Fruit fly (Drosophila melanogaster) whole organism, embryonic: Measurements from ENCODE around the gene CG13623.

ENCODE experiments used
- C15 ChIP-seq: fragments of 200-800 bp; sonication (Bioruptor generic); IDR thresholded peaks from 3 replicates; pipeline ENCODE4 v1.3.6; 2022; ENCODE audit warnings: missing biosample characterization, missing genetic modification characterization
- CG10267 ChIP-seq: fragments of 200-800 bp; sonication (Bioruptor generic); optimal IDR thresholded peaks from 2 replicates; lab custom pipeline; 2018; ENCODE audit warnings: missing biosample characterization, mild to moderate bottlenecking, missing genetic modification characterization, moderate library complexity
- CG10959 ChIP-seq: fragments of 200-800 bp; sonication (Bioruptor generic); IDR thresholded peaks from 2 replicates; pipeline ENCODE4 v1.3.6; 2022; ENCODE audit warnings: missing biosample characterization, missing genetic modification characterization
- CG11247 ChIP-seq: fragments of 200-800 bp; sonication (Bioruptor generic); IDR thresholded peaks from 2 replicates; pipeline ENCODE4 v1.3.6; 2022; ENCODE audit warnings: missing biosample characterization, missing genetic modification characterization
- CG11695 ChIP-seq: fragments of 200-800 bp; sonication (Bioruptor generic); IDR thresholded peaks from 3 replicates; pipeline ENCODE4 v1.3.6; 2022; ENCODE audit warnings: missing biosample characterization, missing genetic modification characterization
- CG14710 ChIP-seq: fragments of 200-800 bp; sonication (Bioruptor generic); optimal IDR thresholded peaks from 3 replicates; lab custom pipeline; 2019; ENCODE audit warnings: missing biosample characterization, mild to moderate bottlenecking, missing genetic modification characterization, moderate library complexity
- CG15514 ChIP-seq: fragments of 200-800 bp; sonication (Bioruptor generic); optimal IDR thresholded peaks from 3 replicates; lab custom pipeline; 2017; ENCODE audit warnings: missing biosample characterization, missing genetic modification characterization, mild to moderate bottlenecking, moderate library complexity, missing genetic modification reagents
- CG15696 ChIP-seq: fragments of 200-800 bp; sonication (Bioruptor generic); optimal IDR thresholded peaks from 2 replicates; lab custom pipeline; 2019; ENCODE audit warnings: missing biosample characterization, mild to moderate bottlenecking, missing genetic modification characterization, moderate library complexity
- CG17186 ChIP-seq: fragments of 200-800 bp; sonication (Bioruptor generic); optimal IDR thresholded peaks from 3 replicates; lab custom pipeline; 2017; ENCODE audit warnings: missing biosample characterization, missing genetic modification reagents, missing genetic modification characterization
- CG17359 ChIP-seq: fragments of 200-800 bp; sonication (Bioruptor generic); optimal IDR thresholded peaks from 3 replicates; lab custom pipeline; 2018; ENCODE audit warnings: missing biosample characterization, mild to moderate bottlenecking, missing genetic modification characterization, moderate library complexity
- CG3407 ChIP-seq: fragments of 200-800 bp; sonication (Bioruptor generic); optimal IDR thresholded peaks from 2 replicates; lab custom pipeline; 2018; ENCODE audit warnings: missing biosample characterization, mild to moderate bottlenecking, missing genetic modification characterization
- CG4854 ChIP-seq: fragments of 200-800 bp; sonication (Bioruptor generic); optimal IDR thresholded peaks from 2 replicates; lab custom pipeline; 2016; ENCODE audit warnings: missing biosample characterization, missing genetic modification characterization, inconsistent platforms
- CG5180 ChIP-seq: fragments of 200-800 bp; sonication (Bioruptor generic); optimal IDR thresholded peaks from 3 replicates; lab custom pipeline; 2017; ENCODE audit warnings: missing biosample characterization, missing genetic modification characterization, mild to moderate bottlenecking, moderate library complexity, missing genetic modification reagents
- CG6254 ChIP-seq: fragments of 200-800 bp; sonication (Bioruptor generic); optimal IDR thresholded peaks from 3 replicates; lab custom pipeline; 2017; ENCODE audit warnings: mild to moderate bottlenecking, missing biosample characterization, missing genetic modification reagents, missing genetic modification characterization
- CG6683 ChIP-seq: fragments of 200-800 bp; sonication (Bioruptor generic); optimal IDR thresholded peaks from 2 replicates; lab custom pipeline; 2017; ENCODE audit warnings: missing biosample characterization, mild to moderate bottlenecking, missing genetic modification characterization, missing genetic modification reagents
- CG7839 ChIP-seq: fragments of 200-800 bp; sonication (Bioruptor generic); optimal IDR thresholded peaks from 3 replicates; lab custom pipeline; 2018; ENCODE audit warnings: missing biosample characterization, mild to moderate bottlenecking, missing genetic modification characterization, moderate library complexity
- CG9797 ChIP-seq: fragments of 200-800 bp; sonication (Bioruptor generic); optimal IDR thresholded peaks from 3 replicates; lab custom pipeline; 2018; ENCODE audit warnings: missing biosample characterization, mild to moderate bottlenecking, missing genetic modification characterization
- E2f1 ChIP-seq: fragments of 200-800 bp; sonication (Bioruptor generic); IDR thresholded peaks from 2 replicates; pipeline ENCODE4 v1.3.6; 2022; ENCODE audit warnings: missing biosample characterization, missing genetic modification characterization
- Eip74EF ChIP-seq, 2 experiments: fragments of 200-800 bp in 1 of 2; fragments of >200 bp in 1 of 2; sonication (Bioruptor generic) in 1 of 2; optimal IDR thresholded peaks; 2 replicates each; lab custom pipeline; 2017 to 2019; ENCODE audit warnings: missing biosample characterization in 2 of 2, missing genetic modification characterization in 2 of 2, mild to moderate bottlenecking in 1 of 2, moderate library complexity in 1 of 2
- Hr39 ChIP-seq: fragments of >200 bp; optimal IDR thresholded peaks from 2 replicates; lab custom pipeline; 2017
- Hr51 ChIP-seq, 2 experiments: fragments of 200-800 bp; sonication (Bioruptor generic); optimal IDR thresholded peaks; 2 replicates in 1 of 2; 3 replicates in 1 of 2; lab custom pipeline; 2016 to 2018; ENCODE audit warnings: missing biosample characterization in 2 of 2, missing genetic modification characterization in 2 of 2, mild to moderate bottlenecking in 1 of 2, moderate library complexity in 1 of 2
- Mes4 ChIP-seq: fragments of 200-800 bp; sonication (Bioruptor generic); optimal IDR thresholded peaks from 2 replicates; lab custom pipeline; 2016; ENCODE audit warnings: missing biosample characterization, missing genetic modification characterization
- Mrtf ChIP-seq: fragments of 200-800 bp; sonication (Bioruptor generic); IDR thresholded peaks from 3 replicates; pipeline ENCODE4 v1.3.6; 2022; ENCODE audit warnings: missing biosample characterization, missing genetic modification characterization
- NK7.1 ChIP-seq: fragments of 200-800 bp; sonication (Bioruptor generic); optimal IDR thresholded peaks from 3 replicates; lab custom pipeline; 2016; ENCODE audit warnings: missing biosample characterization, missing genetic modification characterization
- PHDP ChIP-seq: fragments of 200-800 bp; sonication (Bioruptor generic); optimal IDR thresholded peaks from 3 replicates; lab custom pipeline; 2018; ENCODE audit warnings: missing biosample characterization, mild to moderate bottlenecking, missing genetic modification characterization, moderate library complexity
- Stat92E ChIP-seq, 3 experiments: fragments of >200 bp in 2 of 3; fragments of 200-800 bp in 1 of 3; sonication (Bioruptor generic) in 1 of 3; optimal IDR thresholded peaks; 2 replicates each; lab custom pipeline; 2017 to 2019; ENCODE audit warnings: missing biosample characterization in 3 of 3, missing genetic modification characterization in 3 of 3, mild to moderate bottlenecking in 1 of 3, moderate library complexity in 1 of 3
- Taf1 ChIP-seq: fragments of 200-800 bp; sonication (Bioruptor generic); IDR thresholded peaks from 2 replicates; pipeline ENCODE4 v1.3.6; 2022; ENCODE audit warnings: missing biosample characterization, missing genetic modification characterization
- bowl ChIP-seq: fragments of 200-800 bp; sonication (Bioruptor generic); IDR thresholded peaks from 2 replicates; pipeline ENCODE4 v1.3.6; 2022; ENCODE audit warnings: missing biosample characterization, missing genetic modification characterization
- cas ChIP-seq: fragments of 200-800 bp; sonication (Bioruptor generic); IDR thresholded peaks from 2 replicates; pipeline ENCODE4 v1.3.6; 2022; ENCODE audit warnings: missing biosample characterization, missing genetic modification characterization
- cg ChIP-seq: fragments of 200-800 bp; sonication (Bioruptor generic); optimal IDR thresholded peaks from 3 replicates; lab custom pipeline; 2019; ENCODE audit warnings: missing biosample characterization, mild to moderate bottlenecking, missing genetic modification characterization, moderate library complexity
- corto ChIP-seq: fragments of 200-800 bp; sonication (Bioruptor generic); optimal IDR thresholded peaks from 2 replicates; lab custom pipeline; 2016; ENCODE audit warnings: missing biosample characterization, mild to moderate bottlenecking, missing genetic modification characterization, moderate library complexity
- danr ChIP-seq: fragments of 200-800 bp; sonication (Bioruptor generic); IDR thresholded peaks from 2 replicates; pipeline ENCODE4 v1.3.6; 2022; ENCODE audit warnings: missing biosample characterization, missing genetic modification characterization
- dpn ChIP-seq, 2 experiments: fragments of 200-800 bp; sonication (Bioruptor generic); optimal IDR thresholded peaks; 3 replicates each; lab custom pipeline; 2016; ENCODE audit warnings: missing biosample characterization in 2 of 2, missing genetic modification characterization in 2 of 2
- fd102C ChIP-seq: fragments of 200-800 bp; sonication (Bioruptor generic); optimal IDR thresholded peaks from 2 replicates; lab custom pipeline; 2018; ENCODE audit warnings: missing biosample characterization, mild to moderate bottlenecking, missing genetic modification characterization, moderate library complexity
- fd64A ChIP-seq: fragments of 200-800 bp; sonication (Bioruptor generic); optimal IDR thresholded peaks from 3 replicates; lab custom pipeline; 2018; ENCODE audit warnings: missing biosample characterization, mild to moderate bottlenecking, missing genetic modification characterization
- hth ChIP-seq: fragments of >200 bp; optimal IDR thresholded peaks from 2 replicates; lab custom pipeline; 2017; ENCODE audit warnings: inconsistent platforms
- lab ChIP-seq: fragments of 200-800 bp; sonication (Bioruptor generic); optimal IDR thresholded peaks from 3 replicates; lab custom pipeline; 2017; ENCODE audit warnings: missing biosample characterization, missing genetic modification characterization, mild to moderate bottlenecking, moderate library complexity, missing genetic modification reagents
- lola ChIP-seq, 3 experiments: fragments of >200 bp in 2 of 3; fragments of 200-800 bp in 1 of 3; sonication (Bioruptor generic) in 1 of 3; optimal IDR thresholded peaks; 2 replicates each; lab custom pipeline; 2017 to 2019; ENCODE audit warnings: missing biosample characterization in 3 of 3, missing genetic modification characterization in 3 of 3, mild to moderate bottlenecking in 1 of 3, moderate library complexity in 1 of 3
- lov ChIP-seq, 2 experiments: fragments of 200-800 bp in 1 of 2; fragments of >200 bp in 1 of 2; sonication (Bioruptor generic) in 1 of 2; IDR thresholded peaks in 1 of 2; optimal IDR thresholded peaks in 1 of 2; 2 replicates in 1 of 2; 3 replicates in 1 of 2; pipeline versions ENCODE4 v1.3.6 to Lab custom; 2017 to 2022; ENCODE audit warnings: missing biosample characterization in 1 of 2, missing genetic modification characterization in 1 of 2
- nau ChIP-seq: fragments of 200-800 bp; sonication (Bioruptor generic); optimal IDR thresholded peaks from 3 replicates; lab custom pipeline; 2017; ENCODE audit warnings: missing biosample characterization, mild to moderate bottlenecking, missing genetic modification characterization, missing genetic modification reagents
- pita ChIP-seq: fragments of 200-800 bp; sonication (Bioruptor generic); optimal IDR thresholded peaks from 2 replicates; lab custom pipeline; 2017; ENCODE audit warnings: missing biosample characterization, mild to moderate bottlenecking, missing genetic modification characterization
- row ChIP-seq: fragments of 200-800 bp; sonication (Bioruptor generic); IDR thresholded peaks from 3 replicates; pipeline ENCODE4 v1.3.6; 2022; ENCODE audit warnings: missing biosample characterization, missing genetic modification characterization
- sens ChIP-seq: fragments of 200-800 bp; sonication (Bioruptor generic); peaks from one replicate; lab custom pipeline; 2016; ENCODE audit warnings: missing biosample characterization, missing genetic modification characterization
- so ChIP-seq: fragments of 200-800 bp; sonication (Bioruptor generic); IDR thresholded peaks from 3 replicates; pipeline ENCODE4 v1.3.6; 2022; ENCODE audit warnings: missing biosample characterization, missing genetic modification characterization
- stc ChIP-seq: fragments of 200-800 bp; sonication (Bioruptor generic); IDR thresholded peaks from 2 replicates; pipeline ENCODE4 v1.3.6; 2022; ENCODE audit warnings: missing biosample characterization, missing genetic modification characterization
- stwl ChIP-seq: fragments of 200-800 bp; sonication (Bioruptor generic); optimal IDR thresholded peaks from 3 replicates; lab custom pipeline; 2018; ENCODE audit warnings: missing biosample characterization, mild to moderate bottlenecking, missing genetic modification characterization, moderate library complexity
- tap ChIP-seq: fragments of 200-800 bp; optimal IDR thresholded peaks from 3 replicates; lab custom pipeline; 2019; ENCODE audit warnings: missing biosample characterization, mild to moderate bottlenecking, missing genetic modification characterization, moderate library complexity
- usp ChIP-seq: fragments of >200 bp; optimal IDR thresholded peaks from 2 replicates; lab custom pipeline; 2017; ENCODE audit warnings: missing biosample characterization, missing genetic modification characterization

The CG13623 gene

dm6 chr3R:24543676-24544277 lies 13.4 kb upstream of the CG13623 start, which contains the start of gene Cftr (continued):
- TF ChIP-seq tap, result peak; percentile 29
- TF ChIP-seq CG5180 (GFP tag; lab: Kevin White, UChicago), result peak; percentile 37
- TF ChIP-seq CG17186 (GFP tag; lab: Kevin White, UChicago), result no peak
- TF ChIP-seq Hr51 (GFP tag; optimal IDR thresholded peaks at IDR 0.05; lab: Kevin White, UChicago), result peak in 1 of 2 experiments; percentile 43
- TF ChIP-seq Taf1 (GFP tag; lab: Robert Waterston, UW), result peak; percentile 52; the same call in 1 of the 2 replicates
- TF ChIP-seq dpn (GFP tag; optimal IDR thresholded peaks at IDR 0.05; lab: Kevin White, UChicago), result peak; percentile 40 to 69
- peak; percentile 56 for TF ChIP-seq CG17359 (tag; lab: Kevin White, UChicago)
- TF ChIP-seq fd102C, result no peak
- TF ChIP-seq C15 (GFP tag; lab: Robert Waterston, UW), result no peak
- TF ChIP-seq so, result peak; percentile 22; the same call in 1 of the 3 replicates
- TF ChIP-seq CG6254 (GFP tag; lab: Kevin White, UChicago), result no peak
- TF ChIP-seq fd64A (GFP tag; lab: Kevin White, UChicago), result no peak
- TF ChIP-seq CG11695, result 0 out of 3 replicates have a peak, but pooled peaks have one; percentile 25
- TF ChIP-seq PHDP (tag; lab: Kevin White, UChicago), result peak; percentile 15
- TF ChIP-seq lola (GFP tag; optimal IDR thresholded peaks at IDR 0.05; lab: Kevin White, UChicago), result no peak
- TF ChIP-seq CG11247 (GFP tag; lab: Robert Waterston, UW), result peak; percentile 46
- no peak for TF ChIP-seq usp (GFP tag; lab: Kevin White, UChicago)
- TF ChIP-seq CG7839 (tag; lab: Kevin White, UChicago), result peak; percentile 34
- peak; percentile 31; the same call in 1 of the 2 replicates for TF ChIP-seq stc (GFP tag; lab: Robert Waterston, UW)
- TF ChIP-seq Eip74EF (GFP tag; optimal IDR thresholded peaks at IDR 0.05; lab: Kevin White, UChicago), result no peak
- TF ChIP-seq corto, result no peak
- TF ChIP-seq CG3407, result no peak
- no peak for TF ChIP-seq CG14710 (tag; lab: Kevin White, UChicago)
- TF ChIP-seq lov (optimal IDR thresholded peaks at IDR 0.05; lab: Kevin White, UChicago), result no peak
- TF ChIP-seq lov (GFP tag; IDR thresholded peaks at IDR 0.05; lab: Robert Waterston, UW), result no peak
- TF ChIP-seq bowl (GFP tag; lab: Robert Waterston, UW), result no peak
- no peak for TF ChIP-seq pita (GFP tag; lab: Kevin White, UChicago)
- TF ChIP-seq sens (GFP tag; lab: Kevin White, UChicago), result peak; percentile 87
- TF ChIP-seq E2f1, result peak; percentile 48; the same call in 1 of the 2 replicates
- TF ChIP-seq CG10267 (tag; lab: Kevin White, UChicago), result peak; percentile 61
- no peak for TF ChIP-seq CG15696 (tag; lab: Kevin White, UChicago)
- peak; percentile 39; the same call in 2 of the 3 replicates for TF ChIP-seq Mrtf (GFP tag; lab: Robert Waterston, UW)
- peak; percentile 90 for TF ChIP-seq cg
- peak; percentile 76 for TF ChIP-seq CG15514 (GFP tag; lab: Kevin White, UChicago)
- no peak for TF ChIP-seq Hr39
- TF ChIP-seq hth, result no peak
- TF ChIP-seq CG4854 (GFP tag; lab: Kevin White, UChicago), result peak; percentile 44
- peak; percentile 83 for TF ChIP-seq lab (GFP tag; lab: Kevin White, UChicago)
- no peak for TF ChIP-seq nau (GFP tag; lab: Kevin White, UChicago)
- no peak for TF ChIP-seq CG10959
- TF ChIP-seq CG6683 (GFP tag; lab: Kevin White, UChicago), result no peak
- TF ChIP-seq CG9797 (GFP tag; lab: Kevin White, UChicago), result no peak
- peak; percentile 1 for TF ChIP-seq Mes4 (GFP tag; lab: Kevin White, UChicago)
- TF ChIP-seq Stat92E (GFP tag; optimal IDR thresholded peaks at IDR 0.05; lab: Kevin White, UChicago), result peak in 1 of 3 experiments; percentile 31
- TF ChIP-seq danr (GFP tag; lab: Robert Waterston, UW), result no peak
- TF ChIP-seq NK7.1 (GFP tag; lab: Kevin White, UChicago), result peak; percentile 58
- no peak for TF ChIP-seq cas (GFP tag; lab: Robert Waterston, UW)
- peak; percentile 35 for TF ChIP-seq stwl (tag; lab: Kevin White, UChicago)
- peak; percentile 43 for TF ChIP-seq row (GFP tag; lab: Robert Waterston, UW)
